3 worm cellular contexts compared by ENCODE assay signal in genomic region chrX:12458021-12458420, ce11.
TF ChIP-seq lines count a peak whose summit lies in the region.

No protein-coding gene starts in this region.

TF ChIP-seq in whole organism, L1 larva, 84 proteins besides CTCF, POLR2A, EP300 and RAD21 (continued from another document):
- TF ChIP-seq blmp-1 (tag; optimal IDR thresholded peaks at IDR 0.05; lab: Kevin White, UChicago) (peak; percentile 62), swsn-7 (tag; optimal IDR thresholded peaks at IDR 0.05; lab: Kevin White, UChicago) (peak; percentile 33), rnt-1 (tag; optimal IDR thresholded peaks at IDR 0.05; lab: Kevin White, UChicago) (peak; percentile 53), nhr-71 (tag; optimal IDR thresholded peaks at IDR 0.05; lab: Kevin White, UChicago) (peak; percentile 63), nhr-19 (GFP tag; conservative IDR thresholded peaks at IDR 0.05; lab: Robert Waterston, UW) (peak; percentile 57), mep-1 (tag; optimal IDR thresholded peaks at IDR 0.05; lab: Kevin White, UChicago) (peak; percentile 51), fkh-4 (tag; optimal IDR thresholded peaks at IDR 0.05; lab: Kevin White, UChicago; ENCODE audit: borderline replicate concordance) (no peak), Y116A8C.19 (tag; optimal IDR thresholded peaks at IDR 0.05; lab: Kevin White, UChicago; ENCODE audit: borderline replicate concordance) (no peak), fkh-10 (GFP tag; optimal IDR thresholded peaks at IDR 0.05; lab: Kevin White, UChicago) (no peak), skn-1 (tag; optimal IDR thresholded peaks at IDR 0.05; lab: Kevin White, UChicago) (peak; percentile 48), efl-3 (GFP tag; optimal IDR thresholded peaks at IDR 0.05; lab: Kevin White, UChicago) (no peak), hlh-4 (tag; optimal IDR thresholded peaks at IDR 0.05; lab: Kevin White, UChicago) (no peak), tlp-1 (tag; optimal IDR thresholded peaks at IDR 0.05; lab: Kevin White, UChicago) (no peak), nhr-47 (tag; optimal IDR thresholded peaks at IDR 0.05; lab: Kevin White, UChicago) (peak; percentile 58), C16A3.4 (tag; optimal IDR thresholded peaks at IDR 0.05; lab: Kevin White, UChicago) (peak; percentile 56), xbp-1 (tag; optimal IDR thresholded peaks at IDR 0.05; lab: Kevin White, UChicago) (peak; percentile 10), mef-2 (tag; optimal IDR thresholded peaks at IDR 0.05; lab: Kevin White, UChicago) (no peak), nhr-28 (tag; optimal IDR thresholded peaks at IDR 0.05; lab: Kevin White, UChicago) (no peak), nhr-90 (tag; optimal IDR thresholded peaks at IDR 0.05; lab: Kevin White, UChicago; ENCODE audit: poor library complexity) (peak; percentile 74), egl-27 (tag; optimal IDR thresholded peaks at IDR 0.05; lab: Kevin White, UChicago) (no peak), efl-1 (optimal IDR thresholded peaks at IDR 0.05; lab: Kevin White, UChicago) (peak in 1 of 2 experiments; percentile 13), efl-1 (GFP tag; optimal IDR thresholded peaks at IDR 0.05 in 1 of 2; lab: Kevin White, UChicago) (peak in 1 of 2 experiments; percentile 50), hpl-2 (GFP tag; optimal IDR thresholded peaks at IDR 0.05; lab: Kevin White, UChicago) (no peak), elt-2 (tag; optimal IDR thresholded peaks at IDR 0.05; lab: Kevin White, UChicago) (no peak), F16B12.6 (tag; optimal IDR thresholded peaks at IDR 0.05; lab: Kevin White, UChicago) (no peak), mdl-1 (tag; optimal IDR thresholded peaks at IDR 0.05; lab: Kevin White, UChicago) (peak in 1 of 2 experiments; percentile 35)

TF ChIP-seq in whole organism, L3 larva, 47 proteins besides CTCF, POLR2A, EP300 and RAD21 (continued from another document):
- no peak for TF ChIP-seq nhr-67 (tag; optimal IDR thresholded peaks at IDR 0.05; lab: Kevin White, UChicago)
- TF ChIP-seq sea-2 (GFP tag; optimal IDR thresholded peaks at IDR 0.05; lab: Kevin White, UChicago), result no peak
- TF ChIP-seq fos-1 (tag; optimal IDR thresholded peaks at IDR 0.05; lab: Kevin White, UChicago), result no peak
- TF ChIP-seq ztf-4 (tag; optimal IDR thresholded peaks at IDR 0.05; lab: Kevin White, UChicago), result no peak
- no peak for TF ChIP-seq unc-39 (tag; optimal IDR thresholded peaks at IDR 0.05; lab: Kevin White, UChicago)
- TF ChIP-seq daf-12 (tag; optimal IDR thresholded peaks at IDR 0.05; lab: Kevin White, UChicago), result no peak
- peak; percentile 23 for TF ChIP-seq egl-5 (tag; optimal IDR thresholded peaks at IDR 0.05; lab: Kevin White, UChicago)
- no peak for TF ChIP-seq lin-15B (tag; optimal IDR thresholded peaks at IDR 0.05; lab: Kevin White, UChicago)
- TF ChIP-seq elt-3 (tag; optimal IDR thresholded peaks at IDR 0.05; lab: Kevin White, UChicago), result peak in 1 of 3 experiments; percentile 61
- TF ChIP-seq fkh-10 (GFP tag; optimal IDR thresholded peaks at IDR 0.05; lab: Kevin White, UChicago), result no peak
- peak; percentile 36 for TF ChIP-seq R02D3.7 (tag; optimal IDR thresholded peaks at IDR 0.05; lab: Kevin White, UChicago)
- peak; percentile 38 for TF ChIP-seq nfya-1 (tag; optimal IDR thresholded peaks at IDR 0.05; lab: Kevin White, UChicago; ENCODE audit: insufficient read depth)
- TF ChIP-seq nhr-76 (tag; optimal IDR thresholded peaks at IDR 0.05; lab: Kevin White, UChicago), result no peak
- TF ChIP-seq fkh-2 (tag; optimal IDR thresholded peaks at IDR 0.05; lab: Kevin White, UChicago), result no peak
- peak; percentile 33 for TF ChIP-seq nhr-28 (tag; optimal IDR thresholded peaks at IDR 0.05; lab: Kevin White, UChicago)
- TF ChIP-seq elt-1 (tag; optimal IDR thresholded peaks at IDR 0.05; lab: Kevin White, UChicago), result no peak
- peak; percentile 49 for TF ChIP-seq lsy-12 (tag; optimal IDR thresholded peaks at IDR 0.05; lab: Kevin White, UChicago)
- no peak for TF ChIP-seq ama-1 (optimal IDR thresholded peaks at IDR 0.05; lab: Kevin White, UChicago)
- no peak for TF ChIP-seq hmg-11 (tag; optimal IDR thresholded peaks at IDR 0.05; lab: Kevin White, UChicago)
- TF ChIP-seq ceh-16 (tag; optimal IDR thresholded peaks at IDR 0.05; lab: Kevin White, UChicago), result no peak
- TF ChIP-seq snpc-4 (tag; optimal IDR thresholded peaks at IDR 0.05; lab: Kevin White, UChicago), result no peak
- TF ChIP-seq nhr-11 (tag; optimal IDR thresholded peaks at IDR 0.05; lab: Kevin White, UChicago), result no peak
- no peak for TF ChIP-seq ceh-9 (tag; optimal IDR thresholded peaks at IDR 0.05; lab: Kevin White, UChicago)
- no peak for TF ChIP-seq mdl-1 (tag; optimal IDR thresholded peaks at IDR 0.05; lab: Kevin White, UChicago)
- peak; percentile 52 for TF ChIP-seq elt-2 (tag; optimal IDR thresholded peaks at IDR 0.05; lab: Kevin White, UChicago)
- no peak for TF ChIP-seq tbx-2 (tag; optimal IDR thresholded peaks at IDR 0.05; lab: Kevin White, UChicago)
- TF ChIP-seq aly-2 (tag; optimal IDR thresholded peaks at IDR 0.05; lab: Kevin White, UChicago), result no peak
TF ChIP-seq in whole organism, L3 larva: peak in this region for 13.

TF ChIP-seq in whole organism, young adult, 124 proteins besides CTCF, POLR2A, EP300 and RAD21 (continued from another document and continues in another):
- TF ChIP-seq hlh-12 (tag; optimal IDR thresholded peaks at IDR 0.05; lab: Kevin White, UChicago) (peak; percentile 74), mes-4 (tag; optimal IDR thresholded peaks at IDR 0.05; lab: Kevin White, UChicago) (peak; percentile 51), nhr-179 (tag; optimal IDR thresholded peaks at IDR 0.05; lab: Kevin White, UChicago) (peak; percentile 50), ztf-26 (tag; optimal IDR thresholded peaks at IDR 0.05; lab: Kevin White, UChicago) (peak; percentile 29), sptf-2 (GFP tag; optimal IDR thresholded peaks at IDR 0.05; lab: Kevin White, UChicago) (peak; percentile 59), aptf-3 (GFP tag; IDR thresholded peaks at IDR 0.05; lab: Robert Waterston, UW) (peak; percentile 81; the same call in 1 of the 2 replicates), nhr-90 (tag; optimal IDR thresholded peaks at IDR 0.05; lab: Kevin White, UChicago) (peak; percentile 85), xnd-1 (tag; optimal IDR thresholded peaks at IDR 0.05; lab: Kevin White, UChicago) (no peak), mcd-1 (GFP tag; IDR thresholded peaks at IDR 0.05; lab: Robert Waterston, UW) (0 out of 2 replicates have a peak, but pooled peaks have one; percentile 56), snpc-3.4 (tag; optimal IDR thresholded peaks at IDR 0.05; lab: Kevin White, UChicago) (peak; percentile 70), ceh-91 (GFP tag; IDR thresholded peaks at IDR 0.05; lab: Robert Waterston, UW) (no peak), madf-6 (GFP tag; IDR thresholded peaks at IDR 0.05; lab: Robert Waterston, UW) (peak; percentile 70), tbp1 (GFP tag; optimal IDR thresholded peaks at IDR 0.05; lab: Kevin White, UChicago) (peak; percentile 94), D2030.7 (GFP tag; IDR thresholded peaks at IDR 0.05; lab: Robert Waterston, UW) (peak; percentile 59), die-1 (tag; optimal IDR thresholded peaks at IDR 0.05; lab: Kevin White, UChicago) (peak; percentile 87), F55B11.4 (tag; optimal IDR thresholded peaks at IDR 0.05; lab: Kevin White, UChicago; ENCODE audit: borderline replicate concordance, insufficient read depth) (no peak), pha-4 (tag; optimal IDR thresholded peaks at IDR 0.05; lab: Kevin White, UChicago) (no peak), hmg-20 (GFP tag; IDR thresholded peaks at IDR 0.05; lab: Robert Waterston, UW) (0 out of 2 replicates have a peak, but pooled peaks have one; percentile 39), F37B4.10 (GFP tag; IDR thresholded peaks at IDR 0.05; lab: Robert Waterston, UW) (no peak), F10E7.11 (tag; optimal IDR thresholded peaks at IDR 0.05; lab: Kevin White, UChicago) (no peak), F52B5.7 (tag; optimal IDR thresholded peaks at IDR 0.05; lab: Kevin White, UChicago) (peak; percentile 69), repo-1 (tag; optimal IDR thresholded peaks at IDR 0.05; lab: Kevin White, UChicago) (peak; percentile 76), Y67H2A.10 (GFP tag; conservative IDR thresholded peaks at IDR 0.05; lab: Robert Waterston, UW) (no peak), aptf-2 (GFP tag; conservative IDR thresholded peaks at IDR 0.05; lab: Robert Waterston, UW) (no peak), ceh-27 (GFP tag; optimal IDR thresholded peaks at IDR 0.05; lab: Kevin White, UChicago) (peak; percentile 70), mel-28 (tag; optimal IDR thresholded peaks at IDR 0.05; lab: Kevin White, UChicago; ENCODE audit: borderline replicate concordance) (no peak), nfya-1 (tag; optimal IDR thresholded peaks at IDR 0.05; lab: Kevin White, UChicago; ENCODE audit: borderline replicate concordance, insufficient read depth) (no peak), snpc-4 (GFP tag; optimal IDR thresholded peaks at IDR 0.05; lab: Kevin White, UChicago) (peak; percentile 65), snpc-4 (tag; optimal IDR thresholded peaks at IDR 0.05; lab: Kevin White, UChicago) (peak in 2 of 4 experiments; percentile 58 to 62), fkh-3 (tag; optimal IDR thresholded peaks at IDR 0.05; lab: Kevin White, UChicago) (peak; percentile 83), ztf-28 (GFP tag; IDR thresholded peaks at IDR 0.05; lab: Robert Waterston, UW) (peak; percentile 53; the same call in 1 of the 2 replicates), cebp-2 (GFP tag; IDR thresholded peaks at IDR 0.05; lab: Robert Waterston, UW) (peak; percentile 71; the same call in 1 of the 2 replicates), akir-1 (GFP tag; optimal IDR thresholded peaks at IDR 0.05; lab: Kevin White, UChicago) (no peak), Y53G8AR.9 (GFP tag; conservative IDR thresholded peaks at IDR 0.05; lab: Robert Waterston, UW) (peak; percentile 78; the same call in 1 of the 2 replicates), Y95B8A.8 (GFP tag; IDR thresholded peaks at IDR 0.05; lab: Robert Waterston, UW) (no peak), nhr-27 (tag; optimal IDR thresholded peaks at IDR 0.05; lab: Kevin White, UChicago) (peak; percentile 74), efl-1 (GFP tag; optimal IDR thresholded peaks at IDR 0.05; lab: Kevin White, UChicago) (no peak), ceh-79 (tag; optimal IDR thresholded peaks at IDR 0.05; lab: Kevin White, UChicago) (peak; percentile 18), cebp-1 (GFP tag; IDR thresholded peaks at IDR 0.05; lab: Robert Waterston, UW) (0 out of 2 replicates have a peak, but pooled peaks have one; percentile 33), cebp-1 (tag; optimal IDR thresholded peaks at IDR 0.05; lab: Kevin White, UChicago) (no peak), let-526 (GFP tag; IDR thresholded peaks at IDR 0.05; lab: Robert Waterston, UW) (no peak), zim-3 (tag; optimal IDR thresholded peaks at IDR 0.05; lab: Kevin White, UChicago) (peak; percentile 81), madf-3 (GFP tag; IDR thresholded peaks at IDR 0.05; lab: Robert Waterston, UW) (no peak), ets-4 (GFP tag; optimal IDR thresholded peaks at IDR 0.05; lab: Kevin White, UChicago) (peak; percentile 59), C17E4.6 (GFP tag; IDR thresholded peaks at IDR 0.05; lab: Robert Waterston, UW) (peak; percentile 40; the same call in 1 of the 2 replicates), rpc-1 (optimal IDR thresholded peaks at IDR 0.05; lab: Kevin White, UChicago) (peak; percentile 90), rpc-1 (tag; optimal IDR thresholded peaks at IDR 0.05; lab: Kevin White, UChicago) (peak; percentile 95), T07F8.4 (tag; optimal IDR thresholded peaks at IDR 0.05; lab: Kevin White, UChicago) (peak; percentile 60), K11D2.4 (GFP tag; IDR thresholded peaks at IDR 0.05; lab: Robert Waterston, UW) (0 out of 2 replicates have a peak, but pooled peaks have one; percentile 37), nfya-2 (GFP tag; IDR thresholded peaks at IDR 0.05; lab: Robert Waterston, UW) (no peak), sdz-38 (tag; optimal IDR thresholded peaks at IDR 0.05; lab: Kevin White, UChicago) (no peak), lin-35 (GFP tag; optimal IDR thresholded peaks at IDR 0.05; lab: Kevin White, UChicago) (no peak), hrde-1 (tag; optimal IDR thresholded peaks at IDR 0.05; lab: Kevin White, UChicago; ENCODE audit: borderline replicate concordance) (no peak), B0019.2 (GFP tag; conservative IDR thresholded peaks at IDR 0.05; lab: Robert Waterston, UW) (0 out of 2 replicates have a peak, but pooled peaks have one; percentile 3), F23B12.7 (tag; optimal IDR thresholded peaks at IDR 0.05; lab: Kevin White, UChicago; ENCODE audit: insufficient read depth) (peak; percentile 83), madf-10 (tag; optimal IDR thresholded peaks at IDR 0.05; lab: Kevin White, UChicago) (peak; percentile 80), dpl-1 (GFP tag; optimal IDR thresholded peaks at IDR 0.05; lab: Kevin White, UChicago) (peak; percentile 5), ztf-3 (GFP tag; optimal IDR thresholded peaks at IDR 0.05; lab: Kevin White, UChicago) (no peak), C06A6.2 (GFP tag; conservative IDR thresholded peaks at IDR 0.05; lab: Robert Waterston, UW) (no peak), nhr-120 (GFP tag; IDR thresholded peaks at IDR 0.05; lab: Robert Waterston, UW) (peak; percentile 64; the same call in 1 of the 2 replicates), hlh-26 (GFP tag; conservative IDR thresholded peaks at IDR 0.05; lab: Robert Waterston, UW) (no peak), unc-62 (GFP tag; optimal IDR thresholded peaks at IDR 0.05; lab: Kevin White, UChicago) (no peak), attf-3 (GFP tag; conservative IDR thresholded peaks at IDR 0.05; lab: Robert Waterston, UW) (no peak), somi-1 (GFP tag; optimal IDR thresholded peaks at IDR 0.05; lab: Kevin White, UChicago) (peak; percentile 8), zfh-2 (GFP tag; conservative IDR thresholded peaks at IDR 0.05; lab: Robert Waterston, UW) (no peak), F49E8.2 (tag; optimal IDR thresholded peaks at IDR 0.05; lab: Kevin White, UChicago; ENCODE audit: insufficient read depth) (peak; percentile 20), egl-18 (GFP tag; IDR thresholded peaks at IDR 0.05; lab: Robert Waterston, UW) (0 out of 2 replicates have a peak, but pooled peaks have one; percentile 58), mxl-1 (tag; optimal IDR thresholded peaks at IDR 0.05; lab: Kevin White, UChicago) (peak; percentile 60), hsf-1 (GFP tag; IDR thresholded peaks at IDR 0.05; lab: Robert Waterston, UW) (peak; percentile 43; the same call in 1 of the 2 replicates), lin-40 (tag; optimal IDR thresholded peaks at IDR 0.05; lab: Kevin White, UChicago) (no peak), bed-1 (GFP tag; IDR thresholded peaks at IDR 0.05; lab: Robert Waterston, UW) (no peak), him-1 (tag; optimal IDR thresholded peaks at IDR 0.05; lab: Kevin White, UChicago) (peak; percentile 96), tlf-1 (GFP tag; optimal IDR thresholded peaks at IDR 0.05; lab: Kevin White, UChicago) (no peak), Y53F4B.3 (GFP tag; IDR thresholded peaks at IDR 0.05; lab: Robert Waterston, UW) (no peak), F33H1.4 (GFP tag; IDR thresholded peaks at IDR 0.05; lab: Robert Waterston, UW) (no peak), B0336.3 (GFP tag; IDR thresholded peaks at IDR 0.05; lab: Robert Waterston, UW) (no peak), lin-54 (GFP tag; optimal IDR thresholded peaks at IDR 0.05; lab: Kevin White, UChicago) (peak; percentile 54), madf-8 (GFP tag; conservative IDR thresholded peaks at IDR 0.05; lab: Robert Waterston, UW) (no peak), lin-26 (GFP tag; IDR thresholded peaks at IDR 0.05; lab: Robert Waterston, UW) (peak; percentile 91), attf-5 (GFP tag; optimal IDR thresholded peaks at IDR 0.05; lab: Kevin White, UChicago) (peak; percentile 61), unc-130 (GFP tag; optimal IDR thresholded peaks at IDR 0.05; lab: Kevin White, UChicago) (peak; percentile 37), Y56A3A.18 (GFP tag; IDR thresholded peaks at IDR 0.05; lab: Robert Waterston, UW) (peak; percentile 84; the same call in 1 of the 2 replicates), egrh-3 (GFP tag; IDR thresholded peaks at IDR 0.05; lab: Robert Waterston, UW) (no peak)
